Worm (Caenorhabditis elegans) whole organism, L4 larva: ENCODE measurements around the gene R10E4.3.

Source experiments
- T26A8.4 ChIP-seq: fragments of 200-800 bp; sonication (Bioruptor generic); IDR thresholded peaks from 2 replicates; pipeline ENCODE4 v1.3.6; 2022; ENCODE audit warnings: missing genetic modification characterization, missing compliant biosample characterization
- aha-1 ChIP-seq: fragments of 150-350 bp; peaks from one replicate; lab custom pipeline; 2014; ENCODE audit warnings: missing biosample characterization, missing genetic modification characterization
- aly-2 ChIP-seq: sonication (generic microtip); optimal IDR thresholded peaks from 2 replicates; lab custom pipeline; 2018; ENCODE audit warnings: missing biosample characterization, missing genetic modification characterization
- ama-1 ChIP-seq: fragments of 150-350 bp; optimal IDR thresholded peaks from 2 replicates; lab custom pipeline; 2014; ENCODE audit warnings: inconsistent platforms, mixed read lengths
- ceh-32 ChIP-seq: sonication (generic microtip); optimal IDR thresholded peaks from 2 replicates; lab custom pipeline; 2016; ENCODE audit warnings: mild to moderate bottlenecking, missing genetic modification characterization, missing compliant biosample characterization; ENCODE audit not compliant: poor library complexity
- ctbp-1 ChIP-seq: fragments of 200-800 bp; sonication (Bioruptor generic); IDR thresholded peaks from 2 replicates; pipeline ENCODE4 v1.3.6; 2022; ENCODE audit warnings: missing genetic modification reagents, missing genetic modification characterization, missing compliant biosample characterization
- daf-16 ChIP-seq, 3 experiments: sonication (generic microtip); optimal IDR thresholded peaks; 2 replicates each; lab custom pipeline; 2016 to 2017; ENCODE audit warnings: missing genetic modification characterization in 3 of 3, missing genetic modification reagents in 3 of 3, mild to moderate bottlenecking in 2 of 3, missing compliant biosample characterization in 2 of 3, missing biosample characterization in 1 of 3, moderate library complexity in 1 of 3
- dpl-1 ChIP-seq: fragments of 150-350 bp; optimal IDR thresholded peaks from 2 replicates; lab custom pipeline; 2014; ENCODE audit warnings: missing biosample characterization, missing genetic modification reagents, missing genetic modification characterization
- duxl-1 ChIP-seq: sonication (generic microtip); optimal IDR thresholded peaks from 2 replicates; lab custom pipeline; 2016; ENCODE audit warnings: mild to moderate bottlenecking, missing genetic modification characterization, moderate library complexity, missing compliant biosample characterization; ENCODE audit not compliant: poor library complexity
- dve-1 ChIP-seq: sonication (generic microtip); optimal IDR thresholded peaks from 2 replicates; lab custom pipeline; 2017; ENCODE audit warnings: antibody characterized with exemption, mild to moderate bottlenecking, missing genetic modification characterization, missing compliant biosample characterization; ENCODE audit not compliant: insufficient read depth
- gei-8 ChIP-seq: fragments of 200-800 bp; sonication (Bioruptor generic); optimal IDR thresholded peaks from 2 replicates; lab custom pipeline; 2018; ENCODE audit warnings: mild to moderate bottlenecking, missing genetic modification characterization, missing compliant biosample characterization
- hif-1 ChIP-seq, 2 experiments: sonication (generic microtip); optimal IDR thresholded peaks; 2 replicates each; lab custom pipeline; 2016 to 2017; ENCODE audit warnings: missing compliant biosample characterization in 2 of 2, missing genetic modification characterization in 2 of 2, missing genetic modification reagents in 2 of 2, missing genotype in 2 of 2, mild to moderate bottlenecking in 1 of 2
- jun-1 ChIP-seq: fragments of 150-350 bp; optimal IDR thresholded peaks from 2 replicates; lab custom pipeline; 2014; ENCODE audit warnings: missing biosample characterization, missing genetic modification reagents, missing genetic modification characterization
- lin-1 ChIP-seq: fragments of 200-800 bp; sonication (Bioruptor generic); IDR thresholded peaks from 2 replicates; pipeline ENCODE4 v1.3.6; 2022; ENCODE audit warnings: missing genetic modification reagents, missing genetic modification characterization, missing compliant biosample characterization
- lin-15B ChIP-seq: fragments of 150-350 bp; sonication (generic microtip); optimal IDR thresholded peaks from 3 replicates; lab custom pipeline; 2014; ENCODE audit warnings: missing biosample characterization, missing genetic modification characterization
- lin-29 ChIP-seq: fragments of 200-800 bp; sonication (Bioruptor generic); IDR thresholded peaks from 2 replicates; pipeline ENCODE4 v1.3.6; 2022; ENCODE audit warnings: missing genetic modification reagents, missing genetic modification characterization, missing compliant biosample characterization
- lin-39 ChIP-seq: fragments of 150-350 bp; optimal IDR thresholded peaks from 2 replicates; lab custom pipeline; 2014; ENCODE audit warnings: missing biosample characterization, missing genetic modification reagents, missing genetic modification characterization
- lsy-2 ChIP-seq, 2 experiments: fragments of 150-350 bp in 1 of 2; sonication (generic microtip) in 1 of 2; optimal IDR thresholded peaks; 2 replicates each; lab custom pipeline; 2014 to 2017; ENCODE audit warnings: missing biosample characterization in 2 of 2, missing genetic modification characterization in 2 of 2
- madf-9 ChIP-seq: fragments of 200-800 bp; sonication (Bioruptor generic); conservative IDR thresholded peaks from 2 replicates; pipeline ENCODE4 v1.3.6; 2022; ENCODE audit warnings: missing genetic modification reagents, missing genetic modification characterization, missing compliant biosample characterization
- mdl-1 ChIP-seq, 2 experiments: fragments of 150-350 bp in 1 of 2; sonication (generic microtip) in 1 of 2; optimal IDR thresholded peaks; 2 replicates each; lab custom pipeline; 2014 to 2017; ENCODE audit warnings: missing biosample characterization in 2 of 2, missing genetic modification characterization in 2 of 2
- mes-2 ChIP-seq: sonication (generic microtip); optimal IDR thresholded peaks from 2 replicates; lab custom pipeline; 2016; ENCODE audit warnings: missing genotype, mild to moderate bottlenecking, missing genetic modification characterization, missing compliant biosample characterization; ENCODE audit not compliant: poor library complexity, severe bottlenecking
- mxl-2 ChIP-seq: fragments of 200-800 bp; sonication (Bioruptor generic); conservative IDR thresholded peaks from 2 replicates; pipeline ENCODE4 v1.3.6; 2022; ENCODE audit warnings: missing genetic modification reagents, missing genetic modification characterization, missing compliant biosample characterization
- nhr-102 ChIP-seq: sonication (generic microtip); optimal IDR thresholded peaks from 2 replicates; lab custom pipeline; 2016; ENCODE audit warnings: mild to moderate bottlenecking, missing genetic modification characterization, moderate library complexity, missing compliant biosample characterization
- nhr-11 ChIP-seq: fragments of 150-350 bp; optimal IDR thresholded peaks from 2 replicates; lab custom pipeline; 2014; ENCODE audit warnings: missing biosample characterization, missing genetic modification characterization
- nhr-111 ChIP-seq: fragments of 200-800 bp; sonication (Bioruptor generic); optimal IDR thresholded peaks from 2 replicates; lab custom pipeline; 2018; ENCODE audit warnings: mild to moderate bottlenecking, missing genetic modification characterization, missing compliant biosample characterization
- nhr-25 ChIP-seq: sonication (generic microtip); optimal IDR thresholded peaks from 2 replicates; lab custom pipeline; 2017; ENCODE audit warnings: missing genetic modification characterization, mild to moderate bottlenecking, missing compliant biosample characterization, antibody characterized with exemption, moderate library complexity, borderline replicate concordance; ENCODE audit not compliant: insufficient read depth
- nhr-28 ChIP-seq: fragments of 150-350 bp; optimal IDR thresholded peaks from 2 replicates; lab custom pipeline; 2014; ENCODE audit warnings: missing biosample characterization, missing genetic modification characterization
- nhr-41 ChIP-seq: fragments of 200-800 bp; sonication (Bioruptor generic); IDR thresholded peaks from 2 replicates; pipeline ENCODE4 v1.3.6; 2022; ENCODE audit warnings: missing genetic modification reagents, missing genetic modification characterization, missing compliant biosample characterization
- nhr-42 ChIP-seq: fragments of 200-800 bp; sonication (Bioruptor generic); IDR thresholded peaks from 2 replicates; pipeline ENCODE4 v1.3.6; 2022; ENCODE audit warnings: missing genetic modification characterization, missing compliant biosample characterization
- nhr-48 ChIP-seq: sonication (generic microtip); optimal IDR thresholded peaks from 2 replicates; lab custom pipeline; 2016; ENCODE audit warnings: mild to moderate bottlenecking, missing genetic modification characterization, missing compliant biosample characterization
- nhr-6 ChIP-seq: fragments of 150-350 bp; optimal IDR thresholded peaks from 2 replicates; lab custom pipeline; 2014; ENCODE audit warnings: missing biosample characterization, missing genetic modification characterization
- nhr-76 ChIP-seq: fragments of 150-350 bp; optimal IDR thresholded peaks from 2 replicates; lab custom pipeline; 2014; ENCODE audit warnings: missing biosample characterization, missing genetic modification characterization
- pha-4 ChIP-seq, 2 experiments: fragments of 150-350 bp in 1 of 2; fragments of 200-800 bp in 1 of 2; sonication (Bioruptor generic) in 1 of 2; IDR thresholded peaks in 1 of 2; optimal IDR thresholded peaks in 1 of 2; 2 replicates each; pipeline versions ENCODE4 v1.3.6 to Lab custom; 2014 to 2022; ENCODE audit warnings: missing genetic modification characterization in 2 of 2, missing genetic modification reagents in 2 of 2, missing biosample characterization in 1 of 2, missing compliant biosample characterization in 1 of 2
- php-3 ChIP-seq: fragments of 200-800 bp; sonication (Bioruptor generic); IDR thresholded peaks from 2 replicates; pipeline ENCODE4 v1.3.6; 2022; ENCODE audit warnings: missing genetic modification reagents, missing genetic modification characterization, missing compliant biosample characterization
- pqm-1 ChIP-seq: sonication (generic microtip); optimal IDR thresholded peaks from 2 replicates; lab custom pipeline; 2017; ENCODE audit warnings: missing biosample characterization, missing genetic modification characterization
- saeg-2 ChIP-seq: fragments of 200-800 bp; sonication (Bioruptor generic); IDR thresholded peaks from 2 replicates; pipeline ENCODE4 v1.3.6; 2022; ENCODE audit warnings: missing genetic modification reagents, missing genetic modification characterization, missing compliant biosample characterization
- sdz-12 ChIP-seq: fragments of 200-800 bp; sonication (Bioruptor generic); optimal IDR thresholded peaks from 2 replicates; lab custom pipeline; 2018; ENCODE audit warnings: mild to moderate bottlenecking, missing genetic modification characterization, missing compliant biosample characterization
- set-16 ChIP-seq: fragments of 200-800 bp; sonication (Bioruptor generic); IDR thresholded peaks from 2 replicates; pipeline ENCODE4 v1.3.6; 2022; ENCODE audit warnings: missing genetic modification reagents, missing genetic modification characterization, missing compliant biosample characterization
- snpc-1.2 ChIP-seq: fragments of 200-800 bp; sonication (Bioruptor generic); IDR thresholded peaks from 2 replicates; pipeline ENCODE4 v1.3.6; 2022; ENCODE audit warnings: missing genetic modification reagents, missing genetic modification characterization, missing compliant biosample characterization
- spr-1 ChIP-seq: sonication (generic microtip); optimal IDR thresholded peaks from 2 replicates; lab custom pipeline; 2016; ENCODE audit warnings: mild to moderate bottlenecking, missing genetic modification characterization, missing compliant biosample characterization
- tra-1 ChIP-seq: fragments of 200-800 bp; sonication (Bioruptor generic); IDR thresholded peaks from 2 replicates; pipeline ENCODE4 v1.3.6; 2022; ENCODE audit warnings: missing genetic modification reagents, missing genetic modification characterization, missing compliant biosample characterization
- unc-130 ChIP-seq: sonication (generic microtip); optimal IDR thresholded peaks from 2 replicates; lab custom pipeline; 2016; ENCODE audit warnings: missing genetic modification reagents, missing genetic modification characterization, missing compliant biosample characterization
- unc-39 ChIP-seq: sonication (generic microtip); optimal IDR thresholded peaks from 2 replicates; lab custom pipeline; 2017; ENCODE audit warnings: missing biosample characterization, missing genetic modification characterization
- unc-62 ChIP-seq, 3 experiments: fragments of 150-350 bp in 1 of 3; sonication (generic microtip); optimal IDR thresholded peaks in 2 of 3; peaks in 1 of 3; 1 replicate in 1 of 3; 2 replicates in 2 of 3; lab custom pipeline; 2014 to 2017; ENCODE audit warnings: missing biosample characterization in 3 of 3, missing genetic modification characterization in 3 of 3, missing genetic modification reagents in 3 of 3, missing genotype in 1 of 3
- zip-2 ChIP-seq: fragments of 150-350 bp; optimal IDR thresholded peaks from 2 replicates; lab custom pipeline; 2014; ENCODE audit warnings: missing biosample characterization, missing genetic modification characterization
- ztf-11 ChIP-seq: fragments of 150-350 bp; optimal IDR thresholded peaks from 2 replicates; lab custom pipeline; 2014; ENCODE audit warnings: missing biosample characterization, missing genetic modification characterization

R10E4.3 gene

DNA sequence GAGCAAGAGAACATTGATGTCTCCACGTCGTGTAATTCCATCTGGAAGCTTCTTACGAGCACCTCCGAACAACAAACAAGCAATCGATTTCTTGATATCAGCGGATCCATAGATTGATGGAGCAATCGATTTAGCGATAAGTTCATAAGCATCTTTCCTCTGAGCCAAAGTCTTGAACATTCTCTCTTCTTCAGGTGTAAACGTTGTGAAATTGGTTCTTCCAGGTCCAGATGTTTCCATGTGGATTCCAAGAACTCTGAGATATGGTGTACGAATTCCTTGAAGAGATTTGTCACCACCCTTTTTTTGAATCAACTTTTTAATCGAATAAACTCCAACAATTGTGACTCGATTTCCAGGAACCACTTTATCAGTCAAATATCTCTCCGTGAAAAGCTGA is 2.7 kb upstream of the R10E4.3 start:
- TF ChIP-seq nhr-42 (GFP tag; lab: Robert Waterston, UW) (no peak), unc-62 (GFP tag; optimal IDR thresholded peaks at IDR 0.05 in 1 of 2; lab: Kevin White, UChicago) (peak in 1 of 2 experiments; percentile 91), unc-62 (tag; optimal IDR thresholded peaks at IDR 0.05; lab: Kevin White, UChicago) (no peak), ama-1 (lab: Kevin White, UChicago) (no peak)

- TF ChIP-seq nhr-102 (tag; lab: Kevin White, UChicago) (peak; percentile 73), saeg-2 (peak; percentile 71; the same call in 1 of the 2 replicates), ztf-11 (no peak), aha-1 (tag; lab: Kevin White, UChicago) (peak; percentile 87), lin-39 (tag; lab: Kevin White, UChicago) (no peak), unc-39 (tag; lab: Kevin White, UChicago) (no peak), madf-9 (GFP tag; lab: Robert Waterston, UW) (0 out of 2 replicates have a peak, but pooled peaks have one; percentile 52), dpl-1 (GFP tag; lab: Kevin White, UChicago) (peak; percentile 56), mxl-2 (GFP tag; lab: Robert Waterston, UW) (no peak), pha-4 (GFP tag; IDR thresholded peaks at IDR 0.05; lab: Robert Waterston, UW) (peak; percentile 65), pha-4 (tag; optimal IDR thresholded peaks at IDR 0.05; lab: Kevin White, UChicago) (peak; percentile 16), php-3 (GFP tag; lab: Robert Waterston, UW) (0 out of 2 replicates have a peak, but pooled peaks have one; percentile 31), mdl-1 (tag; optimal IDR thresholded peaks at IDR 0.05; lab: Kevin White, UChicago) (peak; percentile 35 to 89), ctbp-1 (no peak), lin-15B (tag; lab: Kevin White, UChicago) (no peak), nhr-25 (tag; lab: Kevin White, UChicago) (peak; percentile 80), hif-1 (tag; optimal IDR thresholded peaks at IDR 0.05; lab: Kevin White, UChicago) (peak in 1 of 2 experiments; percentile 25), ceh-32 (tag; lab: Kevin White, UChicago) (no peak), unc-130 (GFP tag; lab: Kevin White, UChicago) (no peak), dve-1 (peak; percentile 85), set-16 (GFP tag; lab: Robert Waterston, UW) (peak; percentile 37; the same call in 1 of the 2 replicates), nhr-6 (tag; lab: Kevin White, UChicago) (peak; percentile 21), pqm-1 (tag; lab: Kevin White, UChicago) (peak; percentile 75), nhr-11 (tag; lab: Kevin White, UChicago) (peak; percentile 30), aly-2 (tag; lab: Kevin White, UChicago) (no peak), sdz-12 (no peak), zip-2 (no peak), mes-2 (tag; lab: Kevin White, UChicago) (peak; percentile 52), unc-62 (GFP tag; optimal IDR thresholded peaks at IDR 0.05 in 1 of 2; lab: Kevin White, UChicago) (peak in 1 of 2 experiments; percentile 98), unc-62 (tag; optimal IDR thresholded peaks at IDR 0.05; lab: Kevin White, UChicago) (no peak), nhr-76 (tag; lab: Kevin White, UChicago) (no peak), nhr-28 (tag; lab: Kevin White, UChicago) (peak; percentile 79), nhr-48 (peak; percentile 90), snpc-1.2 (GFP tag; lab: Robert Waterston, UW) (no peak), daf-16 (GFP tag; optimal IDR thresholded peaks at IDR 0.05; lab: Kevin White, UChicago) (no peak), daf-16 (tag; optimal IDR thresholded peaks at IDR 0.05; lab: Kevin White, UChicago) (peak; percentile 42), tra-1 (GFP tag; lab: Robert Waterston, UW) (peak; percentile 65; the same call in 1 of the 2 replicates), duxl-1 (tag; lab: Kevin White, UChicago) (peak; percentile 32), nhr-111 (GFP tag; lab: Kevin White, UChicago) (no peak), T26A8.4 (peak; percentile 70), spr-1 (tag; lab: Kevin White, UChicago) (peak; percentile 68), lsy-2 (tag; optimal IDR thresholded peaks at IDR 0.05; lab: Kevin White, UChicago) (peak in 1 of 2 experiments; percentile 82), lin-1 (GFP tag; lab: Robert Waterston, UW) (peak; percentile 77; the same call in 1 of the 2 replicates), nhr-41 (GFP tag; lab: Robert Waterston, UW) (peak; percentile 60; the same call in 1 of the 2 replicates), jun-1 (peak; percentile 8), lin-29 (GFP tag; lab: Robert Waterston, UW) (peak; percentile 71), gei-8 (GFP tag; lab: Kevin White, UChicago) (peak; percentile 53)
These were observed 2.5 kb downstream of the R10E4.3 start for ce11 chrIII:4284732-4285165.
